Worm (Caenorhabditis elegans) whole organism, mixed stage, embryonic: ENCODE data around the gene R02F2.5.

Experiments used
- M03D4.4 ChIP-seq: sonication (generic microtip); optimal IDR thresholded peaks from 2 replicates; lab custom pipeline; 2017; ENCODE audit warnings: mild to moderate bottlenecking, missing genetic modification characterization, missing compliant biosample characterization
- blmp-1 ChIP-seq: fragments of 150-350 bp; optimal IDR thresholded peaks from 2 replicates; lab custom pipeline; 2014; ENCODE audit warnings: missing biosample characterization, missing genetic modification characterization
- ceh-83 ChIP-seq: fragments of 200-800 bp; sonication (Bioruptor generic); optimal IDR thresholded peaks from 2 replicates; lab custom pipeline; 2018; ENCODE audit warnings: mild to moderate bottlenecking, missing genetic modification characterization, missing compliant biosample characterization
- ces-1 ChIP-seq: fragments of 150-350 bp; optimal IDR thresholded peaks from 2 replicates; lab custom pipeline; 2014; ENCODE audit warnings: missing biosample characterization, missing genetic modification reagents, missing genetic modification characterization
- cnd-1 ChIP-seq: fragments of 200-800 bp; sonication (Bioruptor generic); optimal IDR thresholded peaks from 2 replicates; lab custom pipeline; 2018; ENCODE audit warnings: mild to moderate bottlenecking, missing genetic modification characterization, missing compliant biosample characterization
- drap-1 ChIP-seq: fragments of 200-800 bp; sonication (Bioruptor generic); optimal IDR thresholded peaks from 3 replicates; lab custom pipeline; 2018; ENCODE audit warnings: mild to moderate bottlenecking, missing genetic modification characterization, missing compliant biosample characterization
- elt-1 ChIP-seq: sonication (generic microtip); optimal IDR thresholded peaks from 2 replicates; lab custom pipeline; 2017; ENCODE audit warnings: missing genetic modification characterization, mild to moderate bottlenecking, missing compliant biosample characterization, antibody characterized with exemption, moderate library complexity, borderline replicate concordance; ENCODE audit not compliant: insufficient read depth
- elt-3 ChIP-seq: fragments of 150-350 bp; optimal IDR thresholded peaks from 2 replicates; lab custom pipeline; 2014; ENCODE audit warnings: missing biosample characterization, missing genetic modification characterization
- flh-1 ChIP-seq: fragments of 200-800 bp; sonication (Bioruptor generic); optimal IDR thresholded peaks from 2 replicates; lab custom pipeline; 2018; ENCODE audit warnings: mild to moderate bottlenecking, missing genetic modification characterization, moderate library complexity, missing compliant biosample characterization
- ham-2 ChIP-seq: fragments of 200-800 bp; sonication (Bioruptor generic); optimal IDR thresholded peaks from 2 replicates; lab custom pipeline; 2018; ENCODE audit warnings: mild to moderate bottlenecking, missing genetic modification characterization, missing compliant biosample characterization
- hlh-1 ChIP-seq: fragments of 150-350 bp; optimal IDR thresholded peaks from 2 replicates; lab custom pipeline; 2014; ENCODE audit warnings: missing biosample characterization, missing genetic modification reagents, missing genetic modification characterization
- lin-32 ChIP-seq: fragments of 200-800 bp; sonication (Bioruptor generic); optimal IDR thresholded peaks from 2 replicates; lab custom pipeline; 2018; ENCODE audit warnings: mild to moderate bottlenecking, missing genetic modification characterization, missing compliant biosample characterization
- lsy-2 ChIP-seq: fragments of 150-350 bp; optimal IDR thresholded peaks from 2 replicates; lab custom pipeline; 2014; ENCODE audit warnings: missing biosample characterization, missing genetic modification characterization
- mab-5 ChIP-seq: fragments of 150-350 bp; optimal IDR thresholded peaks from 2 replicates; lab custom pipeline; 2014; ENCODE audit warnings: missing biosample characterization, missing genetic modification characterization
- mep-1 ChIP-seq: fragments of 150-350 bp; optimal IDR thresholded peaks from 2 replicates; lab custom pipeline; 2017; ENCODE audit warnings: missing biosample characterization, missing genetic modification reagents, missing genetic modification characterization, inconsistent platforms
- mls-2 ChIP-seq: sonication (generic microtip); optimal IDR thresholded peaks from 2 replicates; lab custom pipeline; 2016; ENCODE audit warnings: mild to moderate bottlenecking, missing genetic modification characterization, moderate library complexity, missing compliant biosample characterization
- nhr-12 ChIP-seq: fragments of 150-350 bp; optimal IDR thresholded peaks from 2 replicates; lab custom pipeline; 2014; ENCODE audit warnings: missing biosample characterization, missing genetic modification characterization
- nhr-2 ChIP-seq: fragments of 150-350 bp; optimal IDR thresholded peaks from 2 replicates; lab custom pipeline; 2014; ENCODE audit warnings: missing biosample characterization, missing genetic modification characterization
- nhr-237 ChIP-seq: fragments of 150-350 bp; optimal IDR thresholded peaks from 2 replicates; lab custom pipeline; 2014; ENCODE audit warnings: missing biosample characterization, missing genetic modification characterization
- nhr-28 ChIP-seq: fragments of 150-350 bp; optimal IDR thresholded peaks from 2 replicates; lab custom pipeline; 2014; ENCODE audit warnings: missing biosample characterization, missing genetic modification characterization
- nhr-76 ChIP-seq: sonication (generic microtip); optimal IDR thresholded peaks from 2 replicates; lab custom pipeline; 2017; ENCODE audit warnings: missing biosample characterization, missing genetic modification characterization
- pha-4 ChIP-seq: fragments of 150-350 bp; optimal IDR thresholded peaks from 2 replicates; lab custom pipeline; 2018; ENCODE audit warnings: missing biosample characterization, missing genetic modification reagents, missing genetic modification characterization
- sem-2 ChIP-seq: fragments of 200-800 bp; sonication (Bioruptor generic); optimal IDR thresholded peaks from 2 replicates; lab custom pipeline; 2018; ENCODE audit warnings: mild to moderate bottlenecking, missing genetic modification characterization, missing compliant biosample characterization
- sptf-1 ChIP-seq: sonication (generic microtip); optimal IDR thresholded peaks from 2 replicates; lab custom pipeline; 2017; ENCODE audit warnings: mild to moderate bottlenecking, missing genetic modification characterization, moderate library complexity, missing compliant biosample characterization
- tbx-8 ChIP-seq: fragments of 200-800 bp; sonication (Bioruptor generic); optimal IDR thresholded peaks from 2 replicates; lab custom pipeline; 2018; ENCODE audit warnings: mild to moderate bottlenecking, missing genetic modification characterization, moderate library complexity, missing compliant biosample characterization
- unc-120 ChIP-seq: sonication (generic microtip); optimal IDR thresholded peaks from 2 replicates; lab custom pipeline; 2017; ENCODE audit warnings: missing genetic modification characterization, missing compliant biosample characterization; ENCODE audit not compliant: poor library complexity, severe bottlenecking
- unc-39 ChIP-seq: fragments of 150-350 bp; optimal IDR thresholded peaks from 2 replicates; lab custom pipeline; 2014; ENCODE audit warnings: missing biosample characterization, missing genetic modification characterization
- unc-62 ChIP-seq: fragments of 150-350 bp; optimal IDR thresholded peaks from 2 replicates; lab custom pipeline; 2014; ENCODE audit warnings: missing biosample characterization, missing genetic modification reagents, missing genetic modification characterization
- zip-8 ChIP-seq: fragments of 150-350 bp; optimal IDR thresholded peaks from 2 replicates; lab custom pipeline; 2014; ENCODE audit warnings: missing biosample characterization, missing genetic modification characterization
- ztf-11 ChIP-seq: fragments of 150-350 bp; optimal IDR thresholded peaks from 2 replicates; lab custom pipeline; 2014; ENCODE audit warnings: missing biosample characterization, missing genetic modification characterization

R02F2.5 gene

ce11 chrIII:5501358-5502287 is 22.5 kb downstream of the R02F2.5 start, which contains the start of gene R02F2.1:
TSS of gene R02F2.1 (plus strand) at chrIII:5501885.
- TF ChIP-seq mls-2 (tag; lab: Kevin White, UChicago) (no peak), ces-1 (peak; percentile 84), sptf-1 (tag; lab: Kevin White, UChicago) (no peak), hlh-1 (no peak), nhr-2 (peak; percentile 39), lin-32 (peak; percentile 71), cnd-1 (tag; lab: Kevin White, UChicago) (peak; percentile 87)

DNA sequence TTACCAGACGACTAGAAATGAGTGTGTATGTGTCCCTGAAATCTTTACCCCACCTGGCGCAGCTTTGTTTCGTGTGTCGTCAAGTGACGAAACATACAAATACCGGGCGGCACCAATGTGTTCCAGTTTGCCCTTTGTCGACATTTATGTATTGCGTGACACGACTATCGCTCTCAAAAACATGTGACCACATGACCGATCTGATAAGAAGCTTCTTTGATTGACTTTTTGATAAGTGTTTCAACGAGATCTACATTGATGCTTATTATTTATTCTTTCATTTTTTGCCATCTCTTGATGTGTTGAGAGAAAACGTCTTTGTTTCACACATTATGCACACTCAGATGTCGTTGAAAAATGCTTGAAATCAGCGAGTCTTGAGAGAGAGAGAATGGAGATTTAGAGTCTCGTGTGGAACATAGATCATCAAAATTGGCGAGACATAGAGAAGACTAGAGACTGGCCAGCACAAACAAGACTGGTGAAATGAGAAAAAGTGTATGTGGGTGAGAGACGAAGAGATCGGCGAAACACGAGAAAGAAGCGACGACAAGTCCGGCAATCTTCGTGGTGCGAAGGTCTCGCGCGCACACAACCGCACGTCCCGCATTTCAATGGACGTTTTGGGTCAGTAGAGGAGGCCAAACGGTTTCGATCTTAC is 23.9 kb downstream of the R02F2.5 start:
- TF ChIP-seq ham-2 (GFP tag; lab: Kevin White, UChicago) (peak; percentile 22), hlh-1 (peak; percentile 53), ces-1 (peak; percentile 74), unc-62 (GFP tag; lab: Kevin White, UChicago) (peak; percentile 70), unc-39 (tag; lab: Kevin White, UChicago) (no peak), nhr-28 (tag; lab: Kevin White, UChicago) (no peak), tbx-8 (GFP tag; lab: Kevin White, UChicago) (no peak), mls-2 (tag; lab: Kevin White, UChicago) (no peak), flh-1 (no peak), elt-1 (tag; lab: Kevin White, UChicago) (peak; percentile 86), M03D4.4 (no peak), unc-120 (tag; lab: Kevin White, UChicago) (peak; percentile 64), mep-1 (tag; lab: Kevin White, UChicago) (peak; percentile 62), nhr-237 (peak; percentile 5)
- TF ChIP-seq, all 35 proteins: peak for 8

- TF ChIP-seq lsy-2, result no peak
- TF ChIP-seq nhr-28 (tag; lab: Kevin White, UChicago), result no peak
- TF ChIP-seq nhr-76 (tag; lab: Kevin White, UChicago), result no peak
- no peak for TF ChIP-seq mep-1 (tag; lab: Kevin White, UChicago)
- no peak for TF ChIP-seq ceh-83 (GFP tag; lab: Kevin White, UChicago)
- no peak for TF ChIP-seq mab-5
These were observed 24.6 kb downstream of the R02F2.5 start for ce11 chrIII:5503669-5504068.

ce11 chrIII:5504164-5504563 is 25.0 kb downstream of the R02F2.5 start:
- peak; percentile 23 for TF ChIP-seq unc-120 (tag; lab: Kevin White, UChicago)
- TF ChIP-seq sptf-1 (tag; lab: Kevin White, UChicago), result no peak
- TF ChIP-seq ces-1, result peak; percentile 86
- no peak for TF ChIP-seq cnd-1 (tag; lab: Kevin White, UChicago)
- no peak for TF ChIP-seq zip-8 (tag; lab: Kevin White, UChicago)
- TF ChIP-seq nhr-237, result no peak
- TF ChIP-seq nhr-76 (tag; lab: Kevin White, UChicago), result no peak
- no peak for TF ChIP-seq ceh-83 (GFP tag; lab: Kevin White, UChicago)
- no peak for TF ChIP-seq nhr-2
- peak; percentile 26 for TF ChIP-seq elt-3 (tag; lab: Kevin White, UChicago)
- TF ChIP-seq sem-2 (GFP tag; lab: Kevin White, UChicago), result no peak
- TF ChIP-seq ham-2 (GFP tag; lab: Kevin White, UChicago), result no peak
- TF ChIP-seq drap-1, result no peak
- TF ChIP-seq blmp-1 (tag; lab: Kevin White, UChicago), result no peak
- no peak for TF ChIP-seq M03D4.4
- no peak for TF ChIP-seq nhr-28 (tag; lab: Kevin White, UChicago)
- TF ChIP-seq mls-2 (tag; lab: Kevin White, UChicago), result no peak
- no peak for TF ChIP-seq nhr-12 (tag; lab: Kevin White, UChicago)
- TF ChIP-seq pha-4 (tag; lab: Kevin White, UChicago), result no peak
- TF ChIP-seq ztf-11 (tag; lab: Kevin White, UChicago), result no peak
- TF ChIP-seq unc-39 (tag; lab: Kevin White, UChicago), result no peak
- TF ChIP-seq lsy-2, result no peak
- TF ChIP-seq unc-62 (GFP tag; lab: Kevin White, UChicago), result peak; percentile 2
- TF ChIP-seq, all 35 proteins: peak for 4
